Worm (Caenorhabditis elegans): ENCODE measurements around the gene C06A6.4.

- no peak for TF ChIP-seq unc-62 (GFP tag; optimal IDR thresholded peaks at IDR 0.05)
- no peak for TF ChIP-seq elt-3 (tag; optimal IDR thresholded peaks at IDR 0.05)
- no peak for TF ChIP-seq pag-3 (tag; optimal IDR thresholded peaks at IDR 0.05; ENCODE audit: borderline replicate concordance, insufficient read depth)
- TF ChIP-seq nhr-237 (tag; optimal IDR thresholded peaks at IDR 0.05), result no peak
- no peak for TF ChIP-seq lin-39 (tag; optimal IDR thresholded peaks at IDR 0.05)
Observed at ce11 chrIV:7834625-7835228, 5.6 kb upstream of the C06A6.4 start, which contains the start of gene erp-44.2.

All from whole organism, L1 larva.